Fruit fly (Drosophila melanogaster): ENCODE data around the gene ImpE2.

The ImpE2 gene

dm6 chr3L:3544930-3545329, 32.4 kb upstream of the ImpE2 start (continued):
- TF ChIP-seq Sry-δ (GFP tag; optimal IDR thresholded peaks at IDR 0.05) (no peak), sens (GFP tag) (no peak), BtbVII (GFP tag; optimal IDR thresholded peaks at IDR 0.05) (no peak), ken (GFP tag; IDR thresholded peaks at IDR 0.05) (no peak), grn (GFP tag; optimal IDR thresholded peaks at IDR 0.05) (no peak), row (GFP tag; IDR thresholded peaks at IDR 0.05) (no peak), lmd (GFP tag; IDR thresholded peaks at IDR 0.05) (no peak), B-H1 (GFP tag; IDR thresholded peaks at IDR 0.05) (no peak), CG11247 (GFP tag; IDR thresholded peaks at IDR 0.05) (0 out of 2 replicates have a peak, but pooled peaks have one; percentile 19), caup (GFP tag; optimal IDR thresholded peaks at IDR 0.05; ENCODE audit: severe bottlenecking) (no peak), CG3281 (GFP tag; optimal IDR thresholded peaks at IDR 0.05) (no peak), Elba2 (GFP tag; optimal IDR thresholded peaks at IDR 0.05) (no peak), CG2116 (GFP tag; optimal IDR thresholded peaks at IDR 0.05) (no peak), CG15514 (GFP tag; optimal IDR thresholded peaks at IDR 0.05) (no peak), aop (GFP tag; IDR thresholded peaks at IDR 0.05) (no peak), MTF-1 (GFP tag; optimal IDR thresholded peaks at IDR 0.05; ENCODE audit: borderline replicate concordance) (no peak), fd3F (GFP tag; optimal IDR thresholded peaks at IDR 0.05) (no peak), Fer1 (GFP tag; optimal IDR thresholded peaks at IDR 0.05) (no peak), yki (optimal IDR thresholded peaks at IDR 0.05) (peak; percentile 5), CG11504 (tag; optimal IDR thresholded peaks at IDR 0.05) (peak; percentile 78), lab (GFP tag; optimal IDR thresholded peaks at IDR 0.05) (no peak), CG3407 (GFP tag; optimal IDR thresholded peaks at IDR 0.05) (no peak), pnt (GFP tag; optimal IDR thresholded peaks at IDR 0.05) (no peak)

dm6 chr3L:3544221-3544620, 31.7 kb upstream of the ImpE2 start:
- TF ChIP-seq eve (GFP tag; optimal IDR thresholded peaks at IDR 0.05) (peak in 1 of 2 experiments; percentile 69), CG11085 (GFP tag; IDR thresholded peaks at IDR 0.05) (no peak), insv (GFP tag; optimal IDR thresholded peaks at IDR 0.05) (no peak), CG14050 (GFP tag; IDR thresholded peaks at IDR 0.05) (0 out of 3 replicates have a peak, but pooled peaks have one; percentile 9), phol (tag; optimal IDR thresholded peaks at IDR 0.05) (peak; percentile 25), pan (optimal IDR thresholded peaks at IDR 0.05) (no peak), pan (GFP tag; optimal IDR thresholded peaks at IDR 0.05 in 1 of 2, IDR thresholded peaks at IDR 0.05 in 1 of 2) (peak in 1 of 2 experiments; percentile 29), ATbp (GFP tag; optimal IDR thresholded peaks at IDR 0.05) (no peak), gce (GFP tag; IDR thresholded peaks at IDR 0.05) (no peak), jumu (GFP tag; optimal IDR thresholded peaks at IDR 0.05) (no peak), CG9817 (tag; optimal IDR thresholded peaks at IDR 0.05) (peak; percentile 40), Sox100B (GFP tag; optimal IDR thresholded peaks at IDR 0.05) (no peak), Bgb (GFP tag; IDR thresholded peaks at IDR 0.05; ENCODE audit: partially characterized antibody) (no peak), unpg (GFP tag; optimal IDR thresholded peaks at IDR 0.05) (peak; percentile 33), CG13624 (GFP tag; optimal IDR thresholded peaks at IDR 0.05) (peak; percentile 38), Hr51 (GFP tag; optimal IDR thresholded peaks at IDR 0.05) (peak in 1 of 2 experiments; percentile 48), aop (GFP tag; IDR thresholded peaks at IDR 0.05) (no peak), Ravus (GFP tag; IDR thresholded peaks at IDR 0.05) (no peak), vfl (GFP tag; optimal IDR thresholded peaks at IDR 0.05) (no peak), CG14014 (GFP tag; IDR thresholded peaks at IDR 0.05) (peak; percentile 27; the same call in 1 of the 2 replicates), Med (GFP tag) (peak; percentile 74), CG18619 (GFP tag; optimal IDR thresholded peaks at IDR 0.05) (peak; percentile 6), zfh2 (GFP tag; optimal IDR thresholded peaks at IDR 0.05) (peak; percentile 23), dmrt99B (tag; optimal IDR thresholded peaks at IDR 0.05) (peak; percentile 36), CG10565 (GFP tag; optimal IDR thresholded peaks at IDR 0.05) (no peak), wdn (GFP tag; IDR thresholded peaks at IDR 0.05) (0 out of 2 replicates have a peak, but pooled peaks have one; percentile 18), Doc2 (GFP tag; IDR thresholded peaks at IDR 0.05) (no peak), Hr39 (optimal IDR thresholded peaks at IDR 0.05) (no peak), br (optimal IDR thresholded peaks at IDR 0.05) (no peak), CG10147 (GFP tag; optimal IDR thresholded peaks at IDR 0.05) (no peak), CG34224 (GFP tag; IDR thresholded peaks at IDR 0.05; ENCODE audit: partially characterized antibody) (no peak)

Data from whole organism, embryonic.